In the genomic region with DNA sequence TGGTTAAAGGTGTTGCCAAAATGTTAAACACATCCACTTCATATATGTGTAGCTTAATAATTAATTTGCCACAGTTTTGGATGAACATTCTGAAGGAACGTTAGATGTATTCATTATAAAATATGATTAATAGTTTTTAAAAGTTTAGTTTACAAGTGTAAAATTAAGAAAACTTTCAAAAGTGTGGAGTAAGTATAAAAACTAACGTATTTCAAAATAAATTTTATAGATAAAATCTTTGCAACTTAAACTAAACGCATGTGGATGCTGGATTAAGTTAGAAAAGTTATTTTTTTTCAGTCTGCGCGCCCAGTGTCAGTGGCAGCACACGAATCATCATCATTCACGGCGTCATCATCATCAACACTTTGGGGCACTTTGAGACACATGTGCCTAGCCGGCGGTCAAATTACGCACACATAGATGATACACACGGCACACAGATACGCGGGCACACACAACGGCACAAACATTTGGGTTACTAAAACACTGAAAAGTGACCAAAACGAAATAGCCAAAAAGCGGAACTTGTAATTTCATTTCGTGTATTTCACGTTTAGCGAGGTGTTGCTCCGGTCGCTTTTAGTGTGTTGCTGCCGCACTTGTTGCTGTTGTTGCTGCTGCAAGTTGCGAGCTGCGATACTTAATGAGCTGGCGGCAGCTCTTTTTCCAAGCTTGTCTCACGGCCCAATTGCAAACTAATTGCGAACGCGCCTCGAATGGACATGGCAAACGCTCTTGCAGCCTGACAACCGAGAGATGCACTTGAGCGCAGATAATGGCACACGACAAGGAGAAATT, we compare ENCODE assay signal across 1 fruit fly cellular context.
TF ChIP-seq lines count a peak whose summit lies in the region.

No protein-coding gene starts in this region.

TF ChIP-seq in whole organism, embryonic, 481 proteins besides CTCF, POLR2A, EP300 and RAD21 (continued from another document):
- TF ChIP-seq Hr78 (GFP tag; optimal IDR thresholded peaks at IDR 0.05; lab: Kevin White, UChicago): peak in 1 of 2 experiments; percentile 67
- peak; percentile 48 for TF ChIP-seq CG10267 (tag; optimal IDR thresholded peaks at IDR 0.05; lab: Kevin White, UChicago)
- TF ChIP-seq Lim3 (GFP tag; IDR thresholded peaks at IDR 0.05; lab: Robert Waterston, UW): no peak
- no peak for TF ChIP-seq Nf-YB (GFP tag; optimal IDR thresholded peaks at IDR 0.05; lab: Kevin White, UChicago)
- TF ChIP-seq lbe (GFP tag; optimal IDR thresholded peaks at IDR 0.05; lab: Kevin White, UChicago): no peak
- peak; percentile 65; the same call in 2 of the 3 replicates for TF ChIP-seq so (GFP tag; IDR thresholded peaks at IDR 0.05; lab: Robert Waterston, UW)
- no peak for TF ChIP-seq MESR4 (GFP tag; optimal IDR thresholded peaks at IDR 0.05; lab: Kevin White, UChicago)
- no peak for TF ChIP-seq lola (GFP tag; optimal IDR thresholded peaks at IDR 0.05; lab: Kevin White, UChicago)
- TF ChIP-seq CG7928 (GFP tag; optimal IDR thresholded peaks at IDR 0.05; lab: Kevin White, UChicago): no peak
- peak; percentile 9 for TF ChIP-seq D19B (GFP tag; optimal IDR thresholded peaks at IDR 0.05; lab: Kevin White, UChicago)
- TF ChIP-seq CG17612 (GFP tag; IDR thresholded peaks at IDR 0.05; lab: Robert Waterston, UW): no peak
- no peak for TF ChIP-seq CG15073 (GFP tag; optimal IDR thresholded peaks at IDR 0.05; lab: Kevin White, UChicago)
- no peak for TF ChIP-seq CG4617 (GFP tag; optimal IDR thresholded peaks at IDR 0.05; lab: Kevin White, UChicago; ENCODE audit: borderline replicate concordance)
- TF ChIP-seq B-H1 (GFP tag; IDR thresholded peaks at IDR 0.05; lab: Robert Waterston, UW): no peak
- peak; percentile 21 for TF ChIP-seq gsb-n (tag; optimal IDR thresholded peaks at IDR 0.05; lab: Kevin White, UChicago)
- TF ChIP-seq unc-4 (GFP tag; IDR thresholded peaks at IDR 0.05; lab: Robert Waterston, UW; ENCODE audit: partially characterized antibody): no peak
- TF ChIP-seq CG13424 (tag; optimal IDR thresholded peaks at IDR 0.05; lab: Kevin White, UChicago): peak; percentile 39
- TF ChIP-seq CkIIα-i1 (GFP tag; IDR thresholded peaks at IDR 0.05; lab: Robert Waterston, UW): no peak
- no peak for TF ChIP-seq MTF-1 (GFP tag; optimal IDR thresholded peaks at IDR 0.05; lab: Kevin White, UChicago; ENCODE audit: borderline replicate concordance)
- no peak for TF ChIP-seq trem (tag; optimal IDR thresholded peaks at IDR 0.05; lab: Kevin White, UChicago)
- no peak for TF ChIP-seq NK7.1 (GFP tag; optimal IDR thresholded peaks at IDR 0.05; lab: Kevin White, UChicago)
- peak; percentile 46; the same call in 1 of the 2 replicates for TF ChIP-seq H2.0 (GFP tag; IDR thresholded peaks at IDR 0.05; lab: Robert Waterston, UW)
- no peak for TF ChIP-seq CG12236 (GFP tag; optimal IDR thresholded peaks at IDR 0.05; lab: Kevin White, UChicago)
- TF ChIP-seq CG5953 (GFP tag; IDR thresholded peaks at IDR 0.05; lab: Robert Waterston, UW): no peak; the same call in 1 of the 2 replicates
- no peak for TF ChIP-seq CG12155 (GFP tag; optimal IDR thresholded peaks at IDR 0.05; lab: Kevin White, UChicago)
- TF ChIP-seq CG6654 (GFP tag; optimal IDR thresholded peaks at IDR 0.05; lab: Kevin White, UChicago): no peak
- no peak for TF ChIP-seq Doc3 (GFP tag; IDR thresholded peaks at IDR 0.05; lab: Robert Waterston, UW; ENCODE audit: partially characterized antibody)
- 0 out of 2 replicates have a peak, but pooled peaks have one; percentile 28 for TF ChIP-seq CG14667 (GFP tag; IDR thresholded peaks at IDR 0.05; lab: Robert Waterston, UW)
- no peak for TF ChIP-seq dan (GFP tag; IDR thresholded peaks at IDR 0.05; lab: Robert Waterston, UW)
- TF ChIP-seq Kr (GFP tag; optimal IDR thresholded peaks at IDR 0.05; lab: Kevin White, UChicago): no peak
- TF ChIP-seq slbo (GFP tag; IDR thresholded peaks at IDR 0.05; lab: Robert Waterston, UW): peak; percentile 61
- no peak for TF ChIP-seq run (tag; optimal IDR thresholded peaks at IDR 0.05; lab: Kevin White, UChicago)
- TF ChIP-seq Dfd (GFP tag; optimal IDR thresholded peaks at IDR 0.05; lab: Kevin White, UChicago): no peak
- TF ChIP-seq esg (GFP tag; conservative IDR thresholded peaks at IDR 0.05; lab: Robert Waterston, UW): peak; percentile 76
- no peak for TF ChIP-seq CG9797 (GFP tag; optimal IDR thresholded peaks at IDR 0.05; lab: Kevin White, UChicago)
- peak; percentile 48; the same call in 1 of the 2 replicates for TF ChIP-seq Nf-YA (GFP tag; IDR thresholded peaks at IDR 0.05; lab: Robert Waterston, UW)
- no peak for TF ChIP-seq CG4854 (GFP tag; optimal IDR thresholded peaks at IDR 0.05; lab: Kevin White, UChicago)
- no peak for TF ChIP-seq psq (GFP tag; optimal IDR thresholded peaks at IDR 0.05; lab: Kevin White, UChicago)
- no peak for TF ChIP-seq pb (GFP tag; optimal IDR thresholded peaks at IDR 0.05; lab: Kevin White, UChicago)
TF ChIP-seq in whole organism, embryonic: peak in this region for 183.
